Worm (Caenorhabditis elegans): Measurements from ENCODE around the gene fbxa-107.
"Not testable (repeated sequence)": the region's sequence is repeated elsewhere in the genome, so short reads cannot be mapped to it uniquely, and the experiment has no call there.

- TF ChIP-seq unc-62 (GFP tag; optimal IDR thresholded peaks at IDR 0.05); elt-2 (tag; optimal IDR thresholded peaks at IDR 0.05); lin-15B (tag; optimal IDR thresholded peaks at IDR 0.05); snpc-4 (tag; optimal IDR thresholded peaks at IDR 0.05); pag-3 (tag; optimal IDR thresholded peaks at IDR 0.05; ENCODE audit: borderline replicate concordance, insufficient read depth); irx-1 (tag; optimal IDR thresholded peaks at IDR 0.05); ceh-82 (tag; optimal IDR thresholded peaks at IDR 0.05); mdl-1 (tag; optimal IDR thresholded peaks at IDR 0.05); aly-2 (tag; optimal IDR thresholded peaks at IDR 0.05); ztf-11 (tag; optimal IDR thresholded peaks at IDR 0.05); dsc-1 (tag; optimal IDR thresholded peaks at IDR 0.05): not testable (repeated sequence)
- peak in 1 of 3 experiments; percentile 9 for TF ChIP-seq dpl-1 (GFP tag; optimal IDR thresholded peaks at IDR 0.05)
Observed at ce11 chrV:18115054-18115453, 8.7 kb upstream of the fbxa-107 start.

Data from whole organism, L1 larva.